Fruit fly (Drosophila melanogaster) whole organism: ENCODE results near the gene CG17801.

Experiments
- pan ChIP-seq: fragments of >200 bp; optimal IDR thresholded peaks from 2 replicates; lab custom pipeline; 2017
- psq ChIP-seq: fragments of >200 bp; optimal IDR thresholded peaks from 2 replicates; lab custom pipeline; 2017

- TF ChIP-seq psq (lab: Kevin White, UChicago), result no peak
- TF ChIP-seq pan (lab: Kevin White, UChicago), result no peak
Observed at dm6 chr3R:17793287-17793686, 13.6 kb downstream of the CG17801 start.
